Fruit fly (Drosophila melanogaster) whole organism, embryonic: ENCODE measurements around the gene miple1.
A peak's percentile ranks its signal among the peaks of the same experiment; 100 is the strongest.

Source experiments
- Atf6 ChIP-seq: fragments of 200-800 bp; sonication (Bioruptor generic); IDR thresholded peaks from 2 replicates; pipeline ENCODE4 v1.3.6; 2022; ENCODE audit warnings: missing biosample characterization, missing genetic modification characterization
- Awh ChIP-seq: fragments of 200-800 bp; sonication (Bioruptor generic); IDR thresholded peaks from 2 replicates; pipeline ENCODE4, ENCODE4 v1.3.6; 2022; ENCODE audit warnings: missing biosample characterization, missing genetic modification characterization
- CG1233 ChIP-seq: fragments of 200-800 bp; sonication (Bioruptor generic); optimal IDR thresholded peaks from 4 replicates; lab custom pipeline; 2018; ENCODE audit warnings: missing biosample characterization, mild to moderate bottlenecking, missing genetic modification characterization
- CG13123 ChIP-seq: fragments of 200-800 bp; sonication (Bioruptor generic); optimal IDR thresholded peaks from 2 replicates; lab custom pipeline; 2016; ENCODE audit warnings: missing biosample characterization, missing genetic modification characterization
- CG1647 ChIP-seq: fragments of 200-800 bp; sonication (Bioruptor generic); optimal IDR thresholded peaks from 3 replicates; lab custom pipeline; 2016; ENCODE audit warnings: missing biosample characterization, missing genetic modification characterization
- CG16813 ChIP-seq: fragments of 200-800 bp; sonication (Bioruptor generic); IDR thresholded peaks from 3 replicates; pipeline ENCODE4 v1.3.6; 2022; ENCODE audit warnings: missing biosample characterization, missing genetic modification characterization; ENCODE audit not compliant: partially characterized antibody
- CG17328 ChIP-seq: fragments of 200-800 bp; sonication (Bioruptor generic); IDR thresholded peaks from 2 replicates; pipeline ENCODE4 v1.3.6; 2022; ENCODE audit warnings: missing biosample characterization, missing genetic modification characterization
- CG1792 ChIP-seq: fragments of 200-800 bp; sonication (Bioruptor generic); optimal IDR thresholded peaks from 2 replicates; lab custom pipeline; 2016; ENCODE audit warnings: missing biosample characterization, missing genetic modification characterization
- CG18476 ChIP-seq: fragments of 200-800 bp; sonication (Bioruptor generic); optimal IDR thresholded peaks from 2 replicates; lab custom pipeline; 2016; ENCODE audit warnings: missing biosample characterization, mild to moderate bottlenecking, missing genetic modification characterization
- CG18764 ChIP-seq: fragments of 200-800 bp; sonication (Bioruptor generic); optimal IDR thresholded peaks from 3 replicates; lab custom pipeline; 2016; ENCODE audit warnings: missing biosample characterization, missing genetic modification characterization
- CG2202 ChIP-seq: fragments of 200-800 bp; sonication (Bioruptor generic); optimal IDR thresholded peaks from 2 replicates; lab custom pipeline; 2018; ENCODE audit warnings: missing biosample characterization, mild to moderate bottlenecking, missing genetic modification characterization
- CG31224 ChIP-seq: fragments of 200-800 bp; sonication (Bioruptor generic); IDR thresholded peaks from 2 replicates; pipeline ENCODE4 v1.3.6; 2022; ENCODE audit warnings: missing biosample characterization, missing genetic modification characterization
- CG4404 ChIP-seq: fragments of 200-800 bp; sonication (Bioruptor generic); IDR thresholded peaks from 2 replicates; pipeline ENCODE4 v1.3.6; 2022; ENCODE audit warnings: missing biosample characterization, missing genetic modification characterization
- CG4730 ChIP-seq: fragments of 200-800 bp; sonication (Bioruptor generic); IDR thresholded peaks from 2 replicates; pipeline ENCODE4 v1.3.6; 2022; ENCODE audit warnings: missing biosample characterization, missing genetic modification characterization
- CG7372 ChIP-seq: fragments of 200-800 bp; sonication (Bioruptor generic); IDR thresholded peaks from 2 replicates; pipeline ENCODE4 v1.3.6; 2022; ENCODE audit warnings: missing biosample characterization, missing genetic modification characterization
- D19B ChIP-seq: fragments of 200-800 bp; sonication (Bioruptor generic); optimal IDR thresholded peaks from 2 replicates; lab custom pipeline; 2017; ENCODE audit warnings: missing biosample characterization, mild to moderate bottlenecking, missing genetic modification characterization
- Dip3 ChIP-seq: fragments of 200-800 bp; sonication (Bioruptor generic); optimal IDR thresholded peaks from 3 replicates; lab custom pipeline; 2016; ENCODE audit warnings: missing biosample characterization, missing genetic modification characterization
- Doc3 ChIP-seq: fragments of 200-800 bp; sonication (Bioruptor generic); IDR thresholded peaks from 3 replicates; pipeline ENCODE4 v1.3.6; 2022; ENCODE audit warnings: missing biosample characterization, missing genetic modification characterization; ENCODE audit not compliant: partially characterized antibody
- Fer2 ChIP-seq: fragments of 200-800 bp; sonication (Bioruptor generic); optimal IDR thresholded peaks from 2 replicates; lab custom pipeline; 2018; ENCODE audit warnings: missing biosample characterization, mild to moderate bottlenecking, missing genetic modification characterization, moderate library complexity
- Hmx ChIP-seq: fragments of 200-800 bp; sonication (Bioruptor generic); optimal IDR thresholded peaks from 2 replicates; lab custom pipeline; 2016; ENCODE audit warnings: missing biosample characterization, missing genetic modification characterization
- Hr51 ChIP-seq, 2 experiments: fragments of 200-800 bp; sonication (Bioruptor generic); optimal IDR thresholded peaks; 2 replicates in 1 of 2; 3 replicates in 1 of 2; lab custom pipeline; 2016 to 2018; ENCODE audit warnings: missing biosample characterization in 2 of 2, missing genetic modification characterization in 2 of 2, mild to moderate bottlenecking in 1 of 2, moderate library complexity in 1 of 2
- Lim3 ChIP-seq: fragments of 200-800 bp; sonication (Bioruptor generic); IDR thresholded peaks from 2 replicates; pipeline ENCODE4 v1.3.6; 2022; ENCODE audit warnings: missing biosample characterization, missing genetic modification characterization
- MTF-1 ChIP-seq: fragments of 200-800 bp; sonication (Bioruptor generic); optimal IDR thresholded peaks from 2 replicates; lab custom pipeline; 2018; ENCODE audit warnings: missing biosample characterization, mild to moderate bottlenecking, missing genetic modification characterization, borderline replicate concordance
- NC2α ChIP-seq: fragments of 200-800 bp; sonication (Bioruptor generic); optimal IDR thresholded peaks from 2 replicates; lab custom pipeline; 2016; ENCODE audit warnings: missing biosample characterization, missing genetic modification characterization
- NC2β ChIP-seq: fragments of 200-800 bp; sonication (Bioruptor generic); optimal IDR thresholded peaks from 2 replicates; lab custom pipeline; 2016; ENCODE audit warnings: missing biosample characterization, missing genetic modification characterization
- NFAT ChIP-seq: fragments of 200-800 bp; sonication (Bioruptor generic); IDR thresholded peaks from 2 replicates; pipeline ENCODE4 v1.3.6; 2022; ENCODE audit warnings: missing biosample characterization, missing genetic modification characterization
- Neu2 ChIP-seq: fragments of 200-800 bp; sonication (Bioruptor generic); optimal IDR thresholded peaks from 3 replicates; lab custom pipeline; 2016; ENCODE audit warnings: missing biosample characterization, missing genetic modification characterization, borderline replicate concordance
- Poxn ChIP-seq: fragments of 200-800 bp; sonication (Bioruptor generic); IDR thresholded peaks from 2 replicates; pipeline ENCODE4 v1.3.6; 2022; ENCODE audit warnings: missing biosample characterization, missing genetic modification characterization
- Scr ChIP-seq: fragments of 200-800 bp; sonication (Bioruptor generic); IDR thresholded peaks from 2 replicates; pipeline ENCODE4 v1.3.6; 2022; ENCODE audit warnings: missing biosample characterization, missing genetic modification characterization; ENCODE audit not compliant: partially characterized antibody
- Sox102F ChIP-seq: fragments of 200-800 bp; sonication (Bioruptor generic); optimal IDR thresholded peaks from 2 replicates; lab custom pipeline; 2018; ENCODE audit warnings: missing biosample characterization, mild to moderate bottlenecking, missing genetic modification characterization, moderate library complexity
- YL-1 ChIP-seq: fragments of 200-800 bp; sonication (Bioruptor generic); optimal IDR thresholded peaks from 3 replicates; lab custom pipeline; 2017; ENCODE audit warnings: missing biosample characterization, mild to moderate bottlenecking, missing genetic modification characterization
- aop ChIP-seq: fragments of 200-800 bp; sonication (Bioruptor generic); IDR thresholded peaks from 2 replicates; pipeline ENCODE4 v1.3.6; 2022; ENCODE audit warnings: missing biosample characterization, missing genetic modification characterization
- ash1 ChIP-seq: fragments of 200-800 bp; sonication (Bioruptor generic); optimal IDR thresholded peaks from 2 replicates; lab custom pipeline; 2018; ENCODE audit warnings: missing biosample characterization, mild to moderate bottlenecking, missing genetic modification characterization
- chm ChIP-seq: fragments of 200-800 bp; sonication (Bioruptor generic); IDR thresholded peaks from 2 replicates; pipeline ENCODE4 v1.3.6; 2022; ENCODE audit warnings: missing biosample characterization, missing genetic modification characterization
- dan ChIP-seq: fragments of 200-800 bp; sonication (Bioruptor generic); IDR thresholded peaks from 2 replicates; pipeline ENCODE4 v1.3.6; 2022; ENCODE audit warnings: missing biosample characterization, missing genetic modification characterization
- dpn ChIP-seq, 2 experiments: fragments of 200-800 bp; sonication (Bioruptor generic); optimal IDR thresholded peaks; 3 replicates each; lab custom pipeline; 2016; ENCODE audit warnings: missing biosample characterization in 2 of 2, missing genetic modification characterization in 2 of 2
- gsb ChIP-seq: fragments of 200-800 bp; sonication (Bioruptor generic); IDR thresholded peaks from 2 replicates; pipeline ENCODE4 v1.3.6; 2022; ENCODE audit warnings: missing biosample characterization, missing genetic modification characterization
- hb ChIP-seq: fragments of 200-800 bp; sonication (Bioruptor generic); IDR thresholded peaks from 3 replicates; pipeline ENCODE4 v1.3.6; 2022; ENCODE audit warnings: missing biosample characterization, missing genetic modification characterization; ENCODE audit not compliant: partially characterized antibody
- her ChIP-seq: fragments of 200-800 bp; sonication (Bioruptor generic); optimal IDR thresholded peaks from 2 replicates; lab custom pipeline; 2016; ENCODE audit warnings: missing biosample characterization, missing genetic modification characterization
- insv ChIP-seq, 2 experiments: fragments of 200-800 bp; sonication (Bioruptor generic); optimal IDR thresholded peaks; 3 replicates each; lab custom pipeline; 2016 to 2018; ENCODE audit warnings: missing biosample characterization in 2 of 2, missing genetic modification characterization in 2 of 2
- jumu ChIP-seq: fragments of 200-800 bp; sonication (Bioruptor generic); optimal IDR thresholded peaks from 3 replicates; lab custom pipeline; 2016; ENCODE audit warnings: missing biosample characterization, missing genetic modification characterization
- kay ChIP-seq: fragments of 200-800 bp; sonication (Bioruptor generic); optimal IDR thresholded peaks from 2 replicates; lab custom pipeline; 2016; ENCODE audit warnings: missing biosample characterization, missing genetic modification characterization
- klu ChIP-seq: fragments of 200-800 bp; sonication (Bioruptor generic); IDR thresholded peaks from 2 replicates; pipeline ENCODE4 v1.3.6; 2022; ENCODE audit warnings: missing biosample characterization, missing genetic modification characterization
- repo ChIP-seq: fragments of 200-800 bp; sonication (Bioruptor generic); optimal IDR thresholded peaks from 2 replicates; lab custom pipeline; 2016; ENCODE audit warnings: missing biosample characterization, missing genetic modification characterization
- scrt ChIP-seq: fragments of 200-800 bp; sonication (Bioruptor generic); optimal IDR thresholded peaks from 2 replicates; lab custom pipeline; 2018; ENCODE audit warnings: missing biosample characterization, mild to moderate bottlenecking, missing genetic modification characterization, moderate library complexity
- sd ChIP-seq: fragments of 200-800 bp; sonication (Bioruptor generic); optimal IDR thresholded peaks from 3 replicates; lab custom pipeline; 2018; ENCODE audit warnings: missing biosample characterization, mild to moderate bottlenecking, missing genetic modification characterization, moderate library complexity
- shn ChIP-seq: fragments of 200-800 bp; sonication (Bioruptor generic); optimal IDR thresholded peaks from 3 replicates; lab custom pipeline; 2016; ENCODE audit warnings: missing biosample characterization, missing genetic modification characterization
- tio ChIP-seq: fragments of 200-800 bp; sonication (Bioruptor generic); optimal IDR thresholded peaks from 2 replicates; lab custom pipeline; 2017; ENCODE audit warnings: missing biosample characterization, missing genetic modification characterization, inconsistent platforms
- toy ChIP-seq: fragments of 200-800 bp; sonication (Bioruptor generic); IDR thresholded peaks from 2 replicates; pipeline ENCODE4 v1.3.6; 2022; ENCODE audit warnings: missing biosample characterization, missing genetic modification characterization

The miple1 gene

dm6 chr3L:224004-224951 lies 42.8 kb upstream of the miple1 start (continued):
- no peak for TF ChIP-seq Doc3
- TF ChIP-seq Hmx (GFP tag; lab: Kevin White, UChicago): no peak
- TF ChIP-seq Awh (GFP tag; lab: Robert Waterston, UW): peak; percentile 32; the same call in 1 of the 2 replicates
- TF ChIP-seq CG16813: no peak
- TF ChIP-seq CG1647 (GFP tag; lab: Kevin White, UChicago): no peak
- TF ChIP-seq NFAT (GFP tag; lab: Robert Waterston, UW): peak; percentile 73
- TF ChIP-seq YL-1 (GFP tag; lab: Kevin White, UChicago): peak; percentile 91
- no peak for TF ChIP-seq Lim3 (GFP tag; lab: Robert Waterston, UW)
- peak; percentile 43; the same call in 1 of the 2 replicates for TF ChIP-seq gsb (GFP tag; lab: Robert Waterston, UW)
- TF ChIP-seq CG4730 (GFP tag; lab: Robert Waterston, UW): no peak
- no peak for TF ChIP-seq CG18476 (GFP tag; lab: Kevin White, UChicago)
- TF ChIP-seq CG2202 (tag; lab: Kevin White, UChicago): no peak
- TF ChIP-seq Scr: no peak; the same call in 1 of the 2 replicates
- TF ChIP-seq toy (GFP tag; lab: Robert Waterston, UW): no peak
- no peak for TF ChIP-seq Sox102F (GFP tag; lab: Kevin White, UChicago)
- no peak for TF ChIP-seq Poxn (GFP tag; lab: Robert Waterston, UW)
- peak; percentile 60 for TF ChIP-seq her
- TF ChIP-seq CG1233: no peak
- TF ChIP-seq MTF-1: peak; percentile 57
- no peak for TF ChIP-seq tio (GFP tag; lab: Kevin White, UChicago)
- no peak for TF ChIP-seq D19B
- TF ChIP-seq shn (GFP tag; lab: Kevin White, UChicago): no peak
- no peak for TF ChIP-seq ash1 (GFP tag; lab: Kevin White, UChicago)
- no peak for TF ChIP-seq kay (GFP tag; lab: Kevin White, UChicago)
- no peak for TF ChIP-seq Dip3 (GFP tag; lab: Kevin White, UChicago)
- no peak for TF ChIP-seq repo (GFP tag; lab: Kevin White, UChicago)
- TF ChIP-seq hb: no peak
- TF ChIP-seq aop (GFP tag; lab: Robert Waterston, UW): no peak
- peak; percentile 8 for TF ChIP-seq jumu (GFP tag; lab: Kevin White, UChicago)
- TF ChIP-seq CG7372 (GFP tag; lab: Robert Waterston, UW): no peak
- no peak for TF ChIP-seq dpn (GFP tag; optimal IDR thresholded peaks at IDR 0.05; lab: Kevin White, UChicago)
- no peak for TF ChIP-seq Atf6 (GFP tag; lab: Robert Waterston, UW)
- TF ChIP-seq CG31224 (GFP tag; lab: Robert Waterston, UW): peak; percentile 36; the same call in 1 of the 2 replicates
- TF ChIP-seq Hr51 (GFP tag; optimal IDR thresholded peaks at IDR 0.05; lab: Kevin White, UChicago): no peak
- peak; percentile 82 for TF ChIP-seq chm
- TF ChIP-seq scrt (GFP tag; lab: Kevin White, UChicago): peak; percentile 98
- TF ChIP-seq Neu2 (GFP tag; lab: Kevin White, UChicago): no peak
- no peak for TF ChIP-seq CG13123
- TF ChIP-seq CG1792 (GFP tag; lab: Kevin White, UChicago): no peak
- peak in 1 of 2 experiments; percentile 11 for TF ChIP-seq insv (GFP tag; optimal IDR thresholded peaks at IDR 0.05; lab: Kevin White, UChicago)
- no peak for TF ChIP-seq klu
- peak; percentile 30; the same call in 1 of the 2 replicates for TF ChIP-seq CG17328 (GFP tag; lab: Robert Waterston, UW)
- TF ChIP-seq CG4404: no peak
- no peak for TF ChIP-seq Fer2 (tag; lab: Kevin White, UChicago)
- no peak for TF ChIP-seq CG18764 (GFP tag; lab: Kevin White, UChicago)
- no peak for TF ChIP-seq sd
- no peak for TF ChIP-seq dan (GFP tag; lab: Robert Waterston, UW)
- TF ChIP-seq NC2β (GFP tag; lab: Kevin White, UChicago): no peak
- peak; percentile 19 for TF ChIP-seq NC2α (GFP tag; lab: Kevin White, UChicago)
